Worm (Caenorhabditis elegans) whole organism, L1 larva: ENCODE results near the gene F18A12.2.

Experiments
- Y116A8C.19 ChIP-seq: sonication (generic microtip); optimal IDR thresholded peaks from 2 replicates; lab custom pipeline; 2016; ENCODE audit warnings: missing compliant biosample characterization, missing genetic modification characterization, borderline replicate concordance
- aly-2 ChIP-seq: fragments of 150-350 bp; optimal IDR thresholded peaks from 2 replicates; lab custom pipeline; 2014; ENCODE audit warnings: missing biosample characterization, missing genetic modification characterization
- ceh-82 ChIP-seq, 3 experiments: fragments of 150-350 bp in 1 of 3; sonication (generic microtip) in 2 of 3; optimal IDR thresholded peaks; 2 replicates each; lab custom pipeline; 2014 to 2017; ENCODE audit warnings: missing biosample characterization in 3 of 3, missing genetic modification characterization in 3 of 3
- ceh-88 ChIP-seq: fragments of 200-800 bp; sonication (Bioruptor generic); IDR thresholded peaks from 2 replicates; pipeline ENCODE4 v1.3.6; 2022; ENCODE audit warnings: missing genetic modification characterization, missing compliant biosample characterization
- egl-27 ChIP-seq, 2 experiments: fragments of 150-350 bp in 1 of 2; sonication (generic microtip); optimal IDR thresholded peaks; 3 replicates each; lab custom pipeline; 2017 to 2018; ENCODE audit warnings: missing biosample characterization in 2 of 2, missing genetic modification characterization in 2 of 2, missing genetic modification reagents in 2 of 2
- elt-3 ChIP-seq, 6 experiments: fragments of 150-350 bp in 1 of 6; sonication (generic microtip); optimal IDR thresholded peaks; 2 replicates each; lab custom pipeline; 2017 to 2018; ENCODE audit warnings: missing biosample characterization in 6 of 6, missing genetic modification characterization in 6 of 6, inconsistent platforms in 1 of 6
- hpl-2 ChIP-seq: fragments of 150-350 bp; optimal IDR thresholded peaks from 2 replicates; lab custom pipeline; 2014; ENCODE audit warnings: missing biosample characterization, missing genetic modification reagents, missing genetic modification characterization
- lin-13 ChIP-seq: fragments of 150-350 bp; optimal IDR thresholded peaks from 2 replicates; lab custom pipeline; 2014; ENCODE audit warnings: missing biosample characterization, missing genetic modification reagents, missing genetic modification characterization
- lin-35 ChIP-seq, 2 experiments: fragments of 150-350 bp; optimal IDR thresholded peaks; 2 replicates each; lab custom pipeline; 2014; ENCODE audit warnings: missing biosample characterization in 2 of 2, missing genetic modification characterization in 2 of 2, missing genetic modification reagents in 2 of 2
- nhr-76 ChIP-seq: sonication (generic microtip); optimal IDR thresholded peaks from 2 replicates; lab custom pipeline; 2017; ENCODE audit warnings: missing biosample characterization, missing genetic modification characterization
- swsn-7 ChIP-seq: sonication (generic microtip); optimal IDR thresholded peaks from 2 replicates; lab custom pipeline; 2016; ENCODE audit warnings: missing genetic modification characterization, missing compliant biosample characterization
- tlp-1 ChIP-seq: fragments of 150-350 bp; optimal IDR thresholded peaks from 2 replicates; lab custom pipeline; 2014; ENCODE audit warnings: missing biosample characterization, missing genetic modification characterization
- unc-62 ChIP-seq: fragments of 150-350 bp; optimal IDR thresholded peaks from 2 replicates; lab custom pipeline; 2014; ENCODE audit warnings: missing biosample characterization, missing genetic modification reagents, missing genetic modification characterization

DNA sequence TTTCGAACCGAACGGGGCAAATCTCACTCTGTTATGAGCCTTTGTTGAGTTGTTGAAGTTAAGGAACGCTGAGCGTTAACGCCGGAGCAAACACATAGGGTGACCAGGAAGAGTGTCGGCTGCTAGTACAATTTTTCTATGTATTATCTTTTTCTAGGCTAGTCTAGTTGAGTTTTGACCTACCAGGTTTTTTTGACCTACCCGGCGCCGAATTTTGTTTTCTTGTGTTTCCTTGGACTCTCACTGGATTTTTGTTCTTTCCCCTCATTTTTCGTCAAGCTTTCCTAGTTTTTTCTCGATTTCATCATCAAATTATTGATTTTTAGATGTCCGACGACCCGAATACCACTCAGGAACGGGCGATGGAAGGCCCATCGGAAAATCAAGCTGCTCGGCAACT is 33.1 kb upstream of the F18A12.2 start, which contains the start of gene T06D4.1:
- TF ChIP-seq ceh-82 (tag; optimal IDR thresholded peaks at IDR 0.05; lab: Kevin White, UChicago): no peak
- no peak for TF ChIP-seq swsn-7
- no peak for TF ChIP-seq elt-3 (tag; optimal IDR thresholded peaks at IDR 0.05; lab: Kevin White, UChicago)
- TF ChIP-seq tlp-1 (tag; lab: Kevin White, UChicago): no peak
- TF ChIP-seq lin-35 (GFP tag; optimal IDR thresholded peaks at IDR 0.05; lab: Kevin White, UChicago): no peak
- no peak for TF ChIP-seq hpl-2 (GFP tag; lab: Kevin White, UChicago)
- TF ChIP-seq unc-62 (GFP tag; lab: Kevin White, UChicago): no peak
- TF ChIP-seq lin-13 (GFP tag; lab: Kevin White, UChicago): no peak
- TF ChIP-seq aly-2: no peak
- TF ChIP-seq egl-27 (tag; optimal IDR thresholded peaks at IDR 0.05; lab: Kevin White, UChicago): no peak
- no peak for TF ChIP-seq Y116A8C.19
- TF ChIP-seq ceh-88 (GFP tag; lab: Robert Waterston, UW): no peak
- TF ChIP-seq nhr-76 (tag; lab: Kevin White, UChicago): no peak
